Fruit fly (Drosophila melanogaster): Measurements from ENCODE around the gene Edem1.

dm6 chrX:1941669-1942092 is 33.1 kb upstream of the Edem1 start, which contains the start of gene Hr4:
- TF ChIP-seq CG18011 (GFP tag; optimal IDR thresholded peaks at IDR 0.05) (no peak), CG30431 (GFP tag; optimal IDR thresholded peaks at IDR 0.05) (no peak), CG7357 (GFP tag; IDR thresholded peaks at IDR 0.05) (no peak), CG30403 (GFP tag; optimal IDR thresholded peaks at IDR 0.05) (no peak), Dref (GFP tag; IDR thresholded peaks at IDR 0.05) (no peak), Dip3 (GFP tag; optimal IDR thresholded peaks at IDR 0.05) (no peak), toy (GFP tag; IDR thresholded peaks at IDR 0.05) (no peak), CG18764 (GFP tag; optimal IDR thresholded peaks at IDR 0.05) (no peak), CG1792 (GFP tag; optimal IDR thresholded peaks at IDR 0.05) (no peak), Ssrp (tag; optimal IDR thresholded peaks at IDR 0.05) (no peak), sc (optimal IDR thresholded peaks at IDR 0.05) (no peak), sc (GFP tag; optimal IDR thresholded peaks at IDR 0.05) (no peak)
